Worm (Caenorhabditis elegans) whole organism, L3 larva: ENCODE measurements around the gene C09H10.9.

Experiments used
- ama-1 ChIP-seq: fragments of 150-350 bp; optimal IDR thresholded peaks from 2 replicates; lab custom pipeline; 2018
- ceh-28 ChIP-seq: fragments of 150-350 bp; optimal IDR thresholded peaks from 2 replicates; lab custom pipeline; 2014; ENCODE audit warnings: missing biosample characterization, missing genetic modification reagents, missing genetic modification characterization
- ceh-82 ChIP-seq: fragments of 150-350 bp; optimal IDR thresholded peaks from 2 replicates; lab custom pipeline; 2014; ENCODE audit warnings: missing biosample characterization, missing genetic modification characterization
- jun-1 ChIP-seq: fragments of 150-350 bp; optimal IDR thresholded peaks from 2 replicates; lab custom pipeline; 2014; ENCODE audit warnings: missing biosample characterization, missing genetic modification reagents, missing genetic modification characterization
- lin-15B ChIP-seq: fragments of 150-350 bp; optimal IDR thresholded peaks from 2 replicates; lab custom pipeline; 2014; ENCODE audit warnings: missing biosample characterization, missing genetic modification characterization
- nhr-28 ChIP-seq: fragments of 150-350 bp; optimal IDR thresholded peaks from 2 replicates; lab custom pipeline; 2014; ENCODE audit warnings: missing biosample characterization, missing genetic modification characterization
- nhr-43 ChIP-seq: sonication (generic microtip); optimal IDR thresholded peaks from 2 replicates; lab custom pipeline; 2016; ENCODE audit warnings: mild to moderate bottlenecking, missing genetic modification characterization, missing compliant biosample characterization; ENCODE audit not compliant: poor library complexity, severe bottlenecking
- pqm-1 ChIP-seq: fragments of 150-350 bp; optimal IDR thresholded peaks from 2 replicates; lab custom pipeline; 2017; ENCODE audit warnings: missing biosample characterization, missing genetic modification characterization, inconsistent platforms
- sea-2 ChIP-seq: fragments of 150-350 bp; sonication (generic microtip); optimal IDR thresholded peaks from 4 replicates; lab custom pipeline; 2014; ENCODE audit warnings: missing biosample characterization, missing genetic modification reagents, missing genetic modification characterization
- ztf-11 ChIP-seq: fragments of 150-350 bp; optimal IDR thresholded peaks from 2 replicates; lab custom pipeline; 2014; ENCODE audit warnings: missing biosample characterization, missing genetic modification characterization
- ztf-4 ChIP-seq: fragments of 150-350 bp; optimal IDR thresholded peaks from 2 replicates; lab custom pipeline; 2014; ENCODE audit warnings: missing biosample characterization, missing genetic modification characterization

ce11 chrII:11140140-11140539 is 35.9 kb downstream of the C09H10.9 start, which contains the start of gene F40F8.4:
- no peak for TF ChIP-seq ceh-82 (tag; lab: Kevin White, UChicago)
- TF ChIP-seq ama-1 (lab: Kevin White, UChicago), result no peak
- TF ChIP-seq pqm-1 (tag; lab: Kevin White, UChicago), result no peak
- no peak for TF ChIP-seq nhr-43 (tag; lab: Kevin White, UChicago)
- no peak for TF ChIP-seq nhr-28 (tag; lab: Kevin White, UChicago)
- TF ChIP-seq ceh-28, result no peak
- TF ChIP-seq sea-2, result no peak
- TF ChIP-seq jun-1, result no peak
- TF ChIP-seq ztf-4, result no peak
- no peak for TF ChIP-seq ztf-11 (tag; lab: Kevin White, UChicago)
- no peak for TF ChIP-seq lin-15B (tag; lab: Kevin White, UChicago)
